Fruit fly (Drosophila melanogaster): ENCODE data around the gene CG3345.

CG3345 gene

dm6 chr2L:273603-274002 lies 4.7 kb downstream of the CG3345 start, which contains the start of the genes mbm and CG11555 (continued):
- TF ChIP-seq scrt (GFP tag; optimal IDR thresholded peaks at IDR 0.05) (peak; percentile 64), tna (GFP tag; IDR thresholded peaks at IDR 0.05; ENCODE audit: partially characterized antibody) (no peak), ind (GFP tag; optimal IDR thresholded peaks at IDR 0.05) (no peak), CG4820 (GFP tag; optimal IDR thresholded peaks at IDR 0.05) (no peak), chn (GFP tag; optimal IDR thresholded peaks at IDR 0.05) (no peak), hbn (GFP tag; IDR thresholded peaks at IDR 0.05; ENCODE audit: partially characterized antibody) (0 out of 2 replicates have a peak, but pooled peaks have one; percentile 24), CG2129 (GFP tag; IDR thresholded peaks at IDR 0.05; ENCODE audit: partially characterized antibody) (no peak), vfl (GFP tag; optimal IDR thresholded peaks at IDR 0.05) (no peak), CG2889 (GFP tag; IDR thresholded peaks at IDR 0.05) (no peak), CG30020 (tag; optimal IDR thresholded peaks at IDR 0.05) (peak; percentile 59), CG1832 (GFP tag; optimal IDR thresholded peaks at IDR 0.05) (no peak), CG6689 (GFP tag; IDR thresholded peaks at IDR 0.05) (no peak), CG34422 (GFP tag; IDR thresholded peaks at IDR 0.05) (peak; percentile 21; the same call in 1 of the 3 replicates), unc-4 (GFP tag; IDR thresholded peaks at IDR 0.05; ENCODE audit: partially characterized antibody) (peak; percentile 70; the same call in 1 of the 2 replicates), CG12744 (GFP tag; optimal IDR thresholded peaks at IDR 0.05) (no peak), Abd-B (GFP tag; optimal IDR thresholded peaks at IDR 0.05) (no peak), h (optimal IDR thresholded peaks at IDR 0.05) (no peak), Pdp1 (GFP tag; optimal IDR thresholded peaks at IDR 0.05) (no peak), odd (GFP tag; optimal IDR thresholded peaks at IDR 0.05) (no peak), Dref (GFP tag; IDR thresholded peaks at IDR 0.05) (peak; percentile 70), cas (GFP tag; IDR thresholded peaks at IDR 0.05) (no peak), CG16815 (GFP tag; optimal IDR thresholded peaks at IDR 0.05) (no peak), ttk (GFP tag; IDR thresholded peaks at IDR 0.05) (no peak), Fer1 (GFP tag; optimal IDR thresholded peaks at IDR 0.05) (peak; percentile 49), CG14860 (GFP tag; IDR thresholded peaks at IDR 0.05; ENCODE audit: partially characterized antibody) (peak; percentile 32; the same call in 1 of the 3 replicates), CG10543 (GFP tag; optimal IDR thresholded peaks at IDR 0.05) (peak; percentile 11), CG1024 (GFP tag; IDR thresholded peaks at IDR 0.05) (no peak), sens-2 (GFP tag; IDR thresholded peaks at IDR 0.05) (no peak), CG17568 (GFP tag; optimal IDR thresholded peaks at IDR 0.05) (no peak), oc (tag; optimal IDR thresholded peaks at IDR 0.05) (no peak), trh (GFP tag; optimal IDR thresholded peaks at IDR 0.05) (no peak), CG10274 (GFP tag; optimal IDR thresholded peaks at IDR 0.05) (no peak)

- peak; percentile 96 for TF ChIP-seq CG9797 (GFP tag; optimal IDR thresholded peaks at IDR 0.05)
- peak; percentile 30 for TF ChIP-seq Antp (GFP tag; optimal IDR thresholded peaks at IDR 0.05)
- peak; percentile 7 for TF ChIP-seq CG7928 (GFP tag; optimal IDR thresholded peaks at IDR 0.05)
- TF ChIP-seq CG12299 (tag; optimal IDR thresholded peaks at IDR 0.05) = no peak
- TF ChIP-seq al (GFP tag; IDR thresholded peaks at IDR 0.05) = no peak
- TF ChIP-seq Stat92E (GFP tag; optimal IDR thresholded peaks at IDR 0.05) = peak in 1 of 3 experiments; percentile 14
- TF ChIP-seq CG18619 (GFP tag; optimal IDR thresholded peaks at IDR 0.05) = no peak
- TF ChIP-seq CG15514 (GFP tag; optimal IDR thresholded peaks at IDR 0.05) = peak; percentile 69
- peak; percentile 96 for TF ChIP-seq pzg (GFP tag; optimal IDR thresholded peaks at IDR 0.05)
- TF ChIP-seq PHDP (tag; optimal IDR thresholded peaks at IDR 0.05) = peak; percentile 32
- peak; percentile 44; the same call in 1 of the 2 replicates for TF ChIP-seq sisA (GFP tag; IDR thresholded peaks at IDR 0.05)
- no peak for TF ChIP-seq prd (optimal IDR thresholded peaks at IDR 0.05)
- 0 out of 3 replicates have a peak, but pooled peaks have one; percentile 23 for TF ChIP-seq prd (GFP tag; IDR thresholded peaks at IDR 0.05)
- TF ChIP-seq Hmr (GFP tag; optimal IDR thresholded peaks at IDR 0.05) = peak; percentile 60
- TF ChIP-seq D (optimal IDR thresholded peaks at IDR 0.05) = peak; percentile 84
- no peak for TF ChIP-seq D (GFP tag; optimal IDR thresholded peaks at IDR 0.05)
- peak; percentile 29 for TF ChIP-seq tin (GFP tag; optimal IDR thresholded peaks at IDR 0.05)
- peak; percentile 28 for TF ChIP-seq grau (tag; optimal IDR thresholded peaks at IDR 0.05)
- peak; percentile 48 to 52 for TF ChIP-seq dpn (GFP tag; optimal IDR thresholded peaks at IDR 0.05)
Observed at dm6 chr2L:277122-277671, 8.3 kb downstream of the CG3345 start, which contains the start of gene smo. smo (plus strand) TSS chr2L:277582.
